Fruit fly (Drosophila melanogaster) whole organism, pupa: ENCODE data around the gene CG18178.

Experiments used
- CG9948 ChIP-seq: fragments of 200-800 bp; sonication (Bioruptor generic); optimal IDR thresholded peaks from 2 replicates; lab custom pipeline; 2018; ENCODE audit warnings: missing biosample characterization, mild to moderate bottlenecking, missing genetic modification characterization, moderate library complexity
- Pif1B ChIP-seq: fragments of 200-800 bp; sonication (Bioruptor generic); optimal IDR thresholded peaks from 3 replicates; lab custom pipeline; 2016; ENCODE audit warnings: missing biosample characterization, missing genetic modification characterization

DNA sequence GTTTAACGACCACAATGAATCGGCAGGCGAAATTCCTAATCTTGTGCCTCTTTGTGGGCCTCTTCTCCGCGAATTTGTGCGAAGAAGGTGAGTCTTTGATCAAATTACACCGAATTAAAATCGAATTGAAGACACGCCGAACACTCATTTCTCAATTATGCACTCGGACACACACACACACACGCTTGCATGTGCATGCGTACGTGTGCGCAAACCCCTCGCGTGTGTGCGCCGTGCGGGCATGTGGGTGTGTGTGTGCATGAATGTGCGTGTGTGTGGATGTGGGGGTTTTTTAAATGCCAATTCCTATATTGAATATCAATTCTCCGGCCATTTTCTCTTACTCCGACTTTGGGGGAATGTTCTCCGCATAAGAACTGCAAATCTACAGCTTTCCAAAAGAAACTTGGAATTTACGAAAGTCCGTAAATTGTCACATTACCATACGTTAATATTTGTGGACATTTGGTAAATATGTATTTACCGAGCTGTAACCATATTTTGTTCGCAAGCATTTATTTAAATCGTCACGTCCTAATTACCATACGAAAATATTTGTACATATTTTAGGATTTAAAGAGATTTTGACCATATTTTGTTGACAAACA is 4.3 kb downstream of the CG18178 start:
- no peak for TF ChIP-seq Pif1B (GFP tag; lab: Kevin White, UChicago)
- TF ChIP-seq CG9948 (tag; lab: Kevin White, UChicago) = no peak
